Fruit fly (Drosophila melanogaster): ENCODE results near the gene CG3349.

Gene CG3349

dm6 chr3L:14956288-14957032 is 23.0 kb upstream of the CG3349 start:
- TF ChIP-seq ey (GFP tag; optimal IDR thresholded peaks at IDR 0.05) (no peak), dmrt93B (GFP tag; optimal IDR thresholded peaks at IDR 0.05) (no peak)

DNA sequence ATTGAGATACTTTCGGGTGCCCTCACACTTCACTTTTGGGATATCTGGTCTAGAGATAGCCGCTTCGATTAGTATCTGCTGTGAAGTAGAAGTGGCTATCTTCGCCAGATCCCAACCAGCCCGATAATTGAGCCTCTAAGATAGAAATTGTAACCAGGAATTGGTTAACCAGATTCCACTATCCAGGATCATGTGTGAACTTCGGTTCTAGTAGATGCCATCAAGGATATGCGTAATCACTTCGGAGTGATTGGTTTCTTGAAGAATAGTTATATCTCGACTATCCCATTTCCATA is 22.4 kb upstream of the CG3349 start:
- TF ChIP-seq HLH106 (tag; optimal IDR thresholded peaks at IDR 0.05) (no peak), CG32264 (GFP tag; optimal IDR thresholded peaks at IDR 0.05) (no peak), rgr (GFP tag; optimal IDR thresholded peaks at IDR 0.05) (no peak), Jra (GFP tag; optimal IDR thresholded peaks at IDR 0.05) (no peak)

DNA sequence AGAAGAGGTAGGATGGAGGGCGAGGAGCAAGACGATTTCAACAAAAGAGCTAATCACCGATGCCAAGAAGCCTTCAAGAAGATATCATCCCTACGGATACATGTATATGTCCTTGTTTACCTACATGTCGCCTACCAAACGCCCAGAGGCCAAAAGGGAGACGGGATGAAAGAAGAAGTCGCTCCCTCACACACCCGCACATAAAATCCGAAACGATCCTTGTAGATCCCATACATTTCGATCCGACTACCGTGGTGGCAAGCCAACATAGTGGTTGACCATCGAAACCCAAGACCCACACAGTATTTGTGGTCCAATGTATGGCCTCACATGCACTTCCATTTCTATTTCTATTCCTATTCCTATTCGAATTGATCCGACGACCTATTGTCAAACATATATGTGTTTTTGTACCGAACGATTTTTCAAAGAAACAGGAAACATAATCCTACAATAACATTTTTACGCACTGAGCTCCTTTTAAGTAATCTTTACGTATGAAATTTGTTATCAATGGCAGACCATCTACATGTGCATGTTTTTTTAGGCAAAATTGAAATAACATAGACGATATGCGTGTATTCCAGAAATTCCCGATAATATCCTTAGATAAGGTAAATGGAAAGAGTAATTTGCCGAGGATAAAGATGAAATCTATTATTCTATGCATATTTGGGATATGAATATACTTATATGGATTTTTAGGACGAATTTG is 20.6 kb upstream of the CG3349 start:
- TF ChIP-seq Sp1 (GFP tag; optimal IDR thresholded peaks at IDR 0.05) (no peak), br (GFP tag; optimal IDR thresholded peaks at IDR 0.05) (no peak), Jra (GFP tag; optimal IDR thresholded peaks at IDR 0.05) (no peak), Mio (GFP tag; optimal IDR thresholded peaks at IDR 0.05) (no peak), sage (GFP tag; optimal IDR thresholded peaks at IDR 0.05) (no peak), ey (GFP tag; optimal IDR thresholded peaks at IDR 0.05) (no peak), lola (GFP tag; optimal IDR thresholded peaks at IDR 0.05) (no peak), tai (GFP tag; optimal IDR thresholded peaks at IDR 0.05) (no peak), N (GFP tag; optimal IDR thresholded peaks at IDR 0.05) (no peak), Myc (optimal IDR thresholded peaks at IDR 0.05) (no peak), dl (GFP tag; optimal IDR thresholded peaks at IDR 0.05; ENCODE audit: insufficient read depth in 1 of 2, partially characterized antibody in 2 of 2) (no peak), CG9705 (GFP tag; optimal IDR thresholded peaks at IDR 0.05) (no peak), pan (optimal IDR thresholded peaks at IDR 0.05) (no peak), HLH106 (tag; optimal IDR thresholded peaks at IDR 0.05) (no peak)

dm6 chr3L:14960549-14960948 is 18.9 kb upstream of the CG3349 start:
- TF ChIP-seq CG9705 (GFP tag; optimal IDR thresholded peaks at IDR 0.05) (no peak), pan (optimal IDR thresholded peaks at IDR 0.05) (no peak), GATAd (GFP tag; optimal IDR thresholded peaks at IDR 0.05) (no peak), sv (GFP tag; optimal IDR thresholded peaks at IDR 0.05) (no peak), Jra (GFP tag; optimal IDR thresholded peaks at IDR 0.05) (no peak), brk (GFP tag; optimal IDR thresholded peaks at IDR 0.05) (no peak), rgr (GFP tag; optimal IDR thresholded peaks at IDR 0.05) (no peak)

dm6 chr3L:14961027-14961426 is 18.4 kb upstream of the CG3349 start:
- TF ChIP-seq sv (GFP tag; optimal IDR thresholded peaks at IDR 0.05) = no peak
- TF ChIP-seq dmrt93B (GFP tag; optimal IDR thresholded peaks at IDR 0.05) = no peak
- TF ChIP-seq br (GFP tag; optimal IDR thresholded peaks at IDR 0.05) = no peak

dm6 chr3L:14962729-14963128 is 16.7 kb upstream of the CG3349 start:
- TF ChIP-seq Myc (optimal IDR thresholded peaks at IDR 0.05) (no peak), woc (GFP tag; optimal IDR thresholded peaks at IDR 0.05) (no peak), CrebA (GFP tag; optimal IDR thresholded peaks at IDR 0.05; ENCODE audit: borderline replicate concordance) (no peak), usp (GFP tag; optimal IDR thresholded peaks at IDR 0.05) (no peak), psq (GFP tag; optimal IDR thresholded peaks at IDR 0.05) (no peak), GATAd (GFP tag; optimal IDR thresholded peaks at IDR 0.05) (no peak), rgr (GFP tag; optimal IDR thresholded peaks at IDR 0.05) (no peak), Dif (GFP tag; optimal IDR thresholded peaks at IDR 0.05; ENCODE audit: partially characterized antibody) (no peak), ey (GFP tag; optimal IDR thresholded peaks at IDR 0.05) (no peak), N (GFP tag; optimal IDR thresholded peaks at IDR 0.05) (no peak), CG9705 (GFP tag; optimal IDR thresholded peaks at IDR 0.05) (no peak), tai (GFP tag; optimal IDR thresholded peaks at IDR 0.05) (no peak), Hr78 (GFP tag; optimal IDR thresholded peaks at IDR 0.05) (no peak), CG32264 (GFP tag; optimal IDR thresholded peaks at IDR 0.05) (no peak), Vsx2 (GFP tag; optimal IDR thresholded peaks at IDR 0.05; ENCODE audit: partially characterized antibody) (no peak), HLH106 (tag; optimal IDR thresholded peaks at IDR 0.05) (no peak), fru (GFP tag; optimal IDR thresholded peaks at IDR 0.05) (no peak), Mio (GFP tag; optimal IDR thresholded peaks at IDR 0.05) (no peak)
